Fruit fly (Drosophila melanogaster) whole organism, embryonic: ENCODE data around the gene CG31344.

Experiments used
- Antp ChIP-seq: fragments of 200-800 bp; sonication (Bioruptor generic); optimal IDR thresholded peaks from 3 replicates; lab custom pipeline; 2016; ENCODE audit warnings: missing biosample characterization, missing genetic modification characterization
- Asciz ChIP-seq: fragments of 200-800 bp; sonication (Bioruptor generic); optimal IDR thresholded peaks from 2 replicates; lab custom pipeline; 2017; ENCODE audit warnings: missing biosample characterization, mild to moderate bottlenecking, missing genetic modification characterization, missing genetic modification reagents
- Awh ChIP-seq: fragments of 200-800 bp; sonication (Bioruptor generic); IDR thresholded peaks from 2 replicates; pipeline ENCODE4, ENCODE4 v1.3.6; 2022; ENCODE audit warnings: missing biosample characterization, missing genetic modification characterization
- BEAF-32 ChIP-seq: fragments of 200-800 bp; sonication (Bioruptor generic); optimal IDR thresholded peaks from 3 replicates; lab custom pipeline; 2017; ENCODE audit warnings: missing biosample characterization, missing genetic modification characterization, mild to moderate bottlenecking, moderate library complexity, missing genetic modification reagents
- CG10274 ChIP-seq: fragments of 200-800 bp; sonication (Bioruptor generic); optimal IDR thresholded peaks from 3 replicates; lab custom pipeline; 2017; ENCODE audit warnings: missing biosample characterization, mild to moderate bottlenecking, missing genetic modification characterization
- CG10959 ChIP-seq: fragments of 200-800 bp; sonication (Bioruptor generic); IDR thresholded peaks from 2 replicates; pipeline ENCODE4 v1.3.6; 2022; ENCODE audit warnings: missing biosample characterization, missing genetic modification characterization
- CG11696 ChIP-seq: fragments of 200-800 bp; sonication (Bioruptor generic); IDR thresholded peaks from 2 replicates; pipeline ENCODE4 v1.3.6; 2022; ENCODE audit warnings: missing biosample characterization, missing genetic modification characterization
- CG14050 ChIP-seq: fragments of 200-800 bp; sonication (Bioruptor generic); IDR thresholded peaks from 3 replicates; pipeline ENCODE4 v1.3.6; 2022; ENCODE audit warnings: missing biosample characterization, missing genetic modification characterization
- CG1529 ChIP-seq: fragments of 200-800 bp; sonication (Bioruptor generic); optimal IDR thresholded peaks from 3 replicates; lab custom pipeline; 2018; ENCODE audit warnings: missing biosample characterization, missing genetic modification characterization
- CG31365 ChIP-seq: fragments of 200-800 bp; sonication (Bioruptor generic); optimal IDR thresholded peaks from 2 replicates; lab custom pipeline; 2018; ENCODE audit warnings: missing biosample characterization, mild to moderate bottlenecking, missing genetic modification characterization
- CG42726 ChIP-seq: fragments of 200-800 bp; sonication (Bioruptor generic); IDR thresholded peaks from 2 replicates; pipeline ENCODE4 v1.3.6; 2022; ENCODE audit warnings: missing biosample characterization, missing genetic modification characterization; ENCODE audit not compliant: partially characterized antibody
- CG7987 ChIP-seq: fragments of 200-800 bp; sonication (Bioruptor generic); optimal IDR thresholded peaks from 2 replicates; lab custom pipeline; 2018; ENCODE audit warnings: missing biosample characterization, mild to moderate bottlenecking, missing genetic modification characterization, moderate library complexity
- CHES-1-like ChIP-seq: fragments of 200-800 bp; sonication (Bioruptor generic); optimal IDR thresholded peaks from 2 replicates; lab custom pipeline; 2016; ENCODE audit warnings: missing biosample characterization, missing genetic modification characterization
- Dbx ChIP-seq: fragments of 200-800 bp; sonication (Bioruptor generic); IDR thresholded peaks from 3 replicates; pipeline ENCODE4 v1.3.6; 2022; ENCODE audit warnings: missing biosample characterization, missing genetic modification characterization
- Doc3 ChIP-seq: fragments of 200-800 bp; sonication (Bioruptor generic); IDR thresholded peaks from 3 replicates; pipeline ENCODE4 v1.3.6; 2022; ENCODE audit warnings: missing biosample characterization, missing genetic modification characterization; ENCODE audit not compliant: partially characterized antibody
- Dp ChIP-seq: fragments of 200-800 bp; sonication (Bioruptor generic); optimal IDR thresholded peaks from 2 replicates; lab custom pipeline; 2018; ENCODE audit warnings: missing biosample characterization, mild to moderate bottlenecking, missing genetic modification characterization, moderate library complexity
- Ets65A ChIP-seq: fragments of 200-800 bp; sonication (Bioruptor generic); peaks from one replicate; lab custom pipeline; 2016; ENCODE audit warnings: missing biosample characterization, missing genetic modification characterization
- H2.0 ChIP-seq: fragments of 200-800 bp; sonication (Bioruptor generic); IDR thresholded peaks from 2 replicates; pipeline ENCODE4 v1.3.6; 2022; ENCODE audit warnings: missing biosample characterization, missing genetic modification characterization
- Hmx ChIP-seq: fragments of 200-800 bp; sonication (Bioruptor generic); optimal IDR thresholded peaks from 2 replicates; lab custom pipeline; 2016; ENCODE audit warnings: missing biosample characterization, missing genetic modification characterization
- Hr3 ChIP-seq: fragments of 200-800 bp; sonication (Bioruptor generic); optimal IDR thresholded peaks from 3 replicates; lab custom pipeline; 2016; ENCODE audit warnings: missing biosample characterization, missing genetic modification characterization
- Kr ChIP-seq: fragments of 200-800 bp; sonication (Bioruptor generic); optimal IDR thresholded peaks from 2 replicates; lab custom pipeline; 2017; ENCODE audit warnings: missing biosample characterization, mild to moderate bottlenecking, missing genetic modification characterization
- Lhr ChIP-seq: fragments of 200-800 bp; sonication (Bioruptor generic); optimal IDR thresholded peaks from 3 replicates; lab custom pipeline; 2017; ENCODE audit warnings: mild to moderate bottlenecking, missing biosample characterization, missing genetic modification reagents, missing genetic modification characterization
- Max ChIP-seq: fragments of 200-800 bp; sonication (Bioruptor generic); optimal IDR thresholded peaks from 2 replicates; lab custom pipeline; 2016; ENCODE audit warnings: missing biosample characterization, mild to moderate bottlenecking, missing genetic modification characterization
- Med ChIP-seq: fragments of 200-800 bp; sonication (Bioruptor generic); peaks from one replicate; lab custom pipeline; 2016; ENCODE audit warnings: missing biosample characterization, missing genetic modification characterization, mild to moderate bottlenecking, inconsistent platforms, moderate library complexity
- NFAT ChIP-seq: fragments of 200-800 bp; sonication (Bioruptor generic); IDR thresholded peaks from 2 replicates; pipeline ENCODE4 v1.3.6; 2022; ENCODE audit warnings: missing biosample characterization, missing genetic modification characterization
- Oaz ChIP-seq: fragments of 200-800 bp; sonication (Bioruptor generic); IDR thresholded peaks from 2 replicates; pipeline ENCODE4 v1.3.6; 2022; ENCODE audit warnings: missing biosample characterization, missing genetic modification characterization
- Optix ChIP-seq: fragments of 200-800 bp; sonication (Bioruptor generic); IDR thresholded peaks from 3 replicates; pipeline ENCODE4 v1.3.6; 2022; ENCODE audit warnings: missing biosample characterization, missing genetic modification characterization
- PHDP ChIP-seq: fragments of 200-800 bp; sonication (Bioruptor generic); optimal IDR thresholded peaks from 3 replicates; lab custom pipeline; 2018; ENCODE audit warnings: missing biosample characterization, mild to moderate bottlenecking, missing genetic modification characterization, moderate library complexity
- Pdp1 ChIP-seq, 2 experiments: fragments of 200-800 bp; sonication (Bioruptor generic); optimal IDR thresholded peaks; 3 replicates each; lab custom pipeline; 2016; ENCODE audit warnings: missing biosample characterization in 2 of 2, missing genetic modification characterization in 2 of 2, mild to moderate bottlenecking in 1 of 2, moderate library complexity in 1 of 2
- Ravus ChIP-seq: fragments of 200-800 bp; sonication (Bioruptor generic); IDR thresholded peaks from 2 replicates; pipeline ENCODE4 v1.3.6; 2022; ENCODE audit warnings: missing biosample characterization, missing genetic modification characterization
- Rfx ChIP-seq: fragments of 200-800 bp; sonication (Bioruptor generic); IDR thresholded peaks from 2 replicates; pipeline ENCODE4 v1.3.6; 2022; ENCODE audit warnings: missing biosample characterization, missing genetic modification characterization
- Ssrp ChIP-seq: fragments of 200-800 bp; sonication (Bioruptor generic); optimal IDR thresholded peaks from 2 replicates; lab custom pipeline; 2018; ENCODE audit warnings: missing biosample characterization, mild to moderate bottlenecking, missing genetic modification characterization, moderate library complexity
- Taf1 ChIP-seq: fragments of 200-800 bp; sonication (Bioruptor generic); IDR thresholded peaks from 2 replicates; pipeline ENCODE4 v1.3.6; 2022; ENCODE audit warnings: missing biosample characterization, missing genetic modification characterization
- Trl ChIP-seq, 3 experiments: fragments of >200 bp in 2 of 3; fragments of 200-800 bp in 1 of 3; sonication (Bioruptor generic) in 1 of 3; optimal IDR thresholded peaks; 2 replicates in 1 of 3; 3 replicates in 2 of 3; lab custom pipeline; 2016 to 2017; ENCODE audit warnings: missing biosample characterization in 1 of 3, missing genetic modification characterization in 1 of 3
- bbx ChIP-seq: fragments of 200-800 bp; sonication (Bioruptor generic); IDR thresholded peaks from 2 replicates; pipeline ENCODE4 v1.3.6; 2022; ENCODE audit warnings: missing biosample characterization, missing genetic modification characterization; ENCODE audit not compliant: partially characterized antibody
- corto ChIP-seq: fragments of 200-800 bp; sonication (Bioruptor generic); optimal IDR thresholded peaks from 2 replicates; lab custom pipeline; 2016; ENCODE audit warnings: missing biosample characterization, mild to moderate bottlenecking, missing genetic modification characterization, moderate library complexity
- crc ChIP-seq: fragments of 200-800 bp; sonication (Bioruptor generic); optimal IDR thresholded peaks from 2 replicates; lab custom pipeline; 2016; ENCODE audit warnings: missing biosample characterization, missing genetic modification characterization
- croc ChIP-seq: fragments of 200-800 bp; sonication (Bioruptor generic); conservative IDR thresholded peaks from 3 replicates; pipeline ENCODE4 v1.3.6; 2022; ENCODE audit warnings: missing biosample characterization, missing genetic modification characterization
- fd64A ChIP-seq: fragments of 200-800 bp; sonication (Bioruptor generic); optimal IDR thresholded peaks from 3 replicates; lab custom pipeline; 2018; ENCODE audit warnings: missing biosample characterization, mild to moderate bottlenecking, missing genetic modification characterization
- ftz-f1 ChIP-seq: fragments of 200-800 bp; sonication (Bioruptor generic); optimal IDR thresholded peaks from 2 replicates; lab custom pipeline; 2016; ENCODE audit warnings: missing biosample characterization, missing genetic modification characterization
- ham ChIP-seq: fragments of 200-800 bp; sonication (Bioruptor generic); IDR thresholded peaks from 2 replicates; pipeline ENCODE4 v1.3.6; 2022; ENCODE audit warnings: missing biosample characterization, missing genetic modification characterization
- jumu ChIP-seq: fragments of 200-800 bp; sonication (Bioruptor generic); optimal IDR thresholded peaks from 3 replicates; lab custom pipeline; 2016; ENCODE audit warnings: missing biosample characterization, missing genetic modification characterization
- odd ChIP-seq: fragments of 200-800 bp; sonication (Bioruptor generic); optimal IDR thresholded peaks from 2 replicates; lab custom pipeline; 2017; ENCODE audit warnings: missing biosample characterization, mild to moderate bottlenecking, missing genetic modification characterization
- pfk ChIP-seq: fragments of 200-800 bp; sonication (Bioruptor generic); optimal IDR thresholded peaks from 2 replicates; lab custom pipeline; 2018; ENCODE audit warnings: missing biosample characterization, mild to moderate bottlenecking, missing genetic modification characterization, moderate library complexity
- sr ChIP-seq: fragments of 200-800 bp; sonication (Bioruptor generic); IDR thresholded peaks from 3 replicates; pipeline ENCODE4 v1.3.6; 2022; ENCODE audit warnings: missing biosample characterization, missing genetic modification characterization
- tx ChIP-seq: fragments of 200-800 bp; sonication (Bioruptor generic); optimal IDR thresholded peaks from 2 replicates; lab custom pipeline; 2016; ENCODE audit warnings: missing biosample characterization, missing genetic modification characterization
- wek ChIP-seq: fragments of 200-800 bp; sonication (Bioruptor generic); optimal IDR thresholded peaks from 3 replicates; lab custom pipeline; 2018; ENCODE audit warnings: missing biosample characterization, mild to moderate bottlenecking, missing genetic modification characterization, moderate library complexity
- zfh2 ChIP-seq: fragments of 200-800 bp; sonication (Bioruptor generic); optimal IDR thresholded peaks from 2 replicates; lab custom pipeline; 2016; ENCODE audit warnings: missing biosample characterization, missing genetic modification characterization

The CG31344 gene

dm6 chr3R:15242186-15243045 is 17.3 kb upstream of the CG31344 start, which contains the start of the genes tefu and Hsc70-4 (continued):
- TF ChIP-seq CG42726 (GFP tag; lab: Robert Waterston, UW) (peak; percentile 68), sr (no peak; the same call in 2 of the 3 replicates), CHES-1-like (GFP tag; lab: Kevin White, UChicago) (peak; percentile 52), pfk (GFP tag; lab: Kevin White, UChicago) (peak; percentile 83), Doc3 (no peak), Taf1 (GFP tag; lab: Robert Waterston, UW) (no peak; the same call in 1 of the 2 replicates), Awh (GFP tag; lab: Robert Waterston, UW) (0 out of 2 replicates have a peak, but pooled peaks have one; percentile 8), Dp (peak; percentile 69), CG1529 (no peak), Rfx (GFP tag; lab: Robert Waterston, UW) (peak; percentile 88), ftz-f1 (GFP tag; lab: Kevin White, UChicago) (no peak), NFAT (GFP tag; lab: Robert Waterston, UW) (peak; percentile 59), BEAF-32 (peak; percentile 58), Trl (optimal IDR thresholded peaks at IDR 0.05; lab: Kevin White, UChicago) (no peak), Trl (GFP tag; optimal IDR thresholded peaks at IDR 0.05; lab: Kevin White, UChicago) (peak; percentile 47), CG10959 (GFP tag; lab: Robert Waterston, UW) (peak; percentile 30; the same call in 1 of the 2 replicates), Hr3 (GFP tag; lab: Kevin White, UChicago) (peak; percentile 81), CG14050 (peak; percentile 53; the same call in 2 of the 3 replicates), odd (GFP tag; lab: Kevin White, UChicago) (peak; percentile 31), Ssrp (tag; lab: Kevin White, UChicago) (peak; percentile 73), Asciz (GFP tag; lab: Kevin White, UChicago) (no peak), ham (GFP tag; lab: Robert Waterston, UW) (peak; percentile 52; the same call in 1 of the 2 replicates), bbx (GFP tag; lab: Robert Waterston, UW) (no peak), tx (GFP tag; lab: Kevin White, UChicago) (peak; percentile 60), CG31365 (tag; lab: Kevin White, UChicago) (peak; percentile 4), Pdp1 (GFP tag; optimal IDR thresholded peaks at IDR 0.05; lab: Kevin White, UChicago) (peak; percentile 85 to 90), corto (GFP tag; lab: Kevin White, UChicago) (no peak), Med (GFP tag; lab: Kevin White, UChicago) (peak; percentile 94), Lhr (peak; percentile 95), CG11696 (peak; percentile 58), croc (GFP tag; lab: Robert Waterston, UW) (peak; percentile 49; the same call in 2 of the 3 replicates), Hmx (no peak), Ravus (GFP tag; lab: Robert Waterston, UW) (peak; percentile 43), Dbx (peak; percentile 74), crc (GFP tag; lab: Kevin White, UChicago) (peak; percentile 8), CG10274 (peak; percentile 23), fd64A (GFP tag; lab: Kevin White, UChicago) (no peak), Oaz (GFP tag; lab: Robert Waterston, UW) (peak; percentile 60; the same call in 1 of the 2 replicates), Max (peak; percentile 54), Ets65A (GFP tag; lab: Kevin White, UChicago) (peak; percentile 98), wek (GFP tag; lab: Kevin White, UChicago) (no peak), Optix (GFP tag; lab: Robert Waterston, UW) (peak; percentile 60; the same call in 2 of the 3 replicates), PHDP (peak; percentile 56), CG7987 (GFP tag; lab: Kevin White, UChicago) (peak; percentile 14), jumu (GFP tag; lab: Kevin White, UChicago) (peak; percentile 78), zfh2 (GFP tag; lab: Kevin White, UChicago) (peak; percentile 81), H2.0 (GFP tag; lab: Robert Waterston, UW) (peak; percentile 70), Kr (GFP tag; lab: Kevin White, UChicago) (no peak), Antp (GFP tag; lab: Kevin White, UChicago) (peak; percentile 69)
